Comparison of ENCODE assay signal across 1 fruit fly cellular context in genomic region chr3R:21339006-21339420, dm6.
A peak's percentile ranks its signal among the peaks of the same experiment; 100 is the strongest.
TF ChIP-seq lines count a peak whose summit lies in the region.

No protein-coding gene starts in this region.

TF ChIP-seq in whole organism, embryonic, 481 proteins besides CTCF, POLR2A, EP300 and RAD21 (continued from another document and continues in another):
- TF ChIP-seq CG17328 (GFP tag; IDR thresholded peaks at IDR 0.05; lab: Robert Waterston, UW) (peak; percentile 31; the same call in 1 of the 2 replicates), psq (GFP tag; optimal IDR thresholded peaks at IDR 0.05; lab: Kevin White, UChicago) (peak; percentile 40), CG17612 (GFP tag; IDR thresholded peaks at IDR 0.05; lab: Robert Waterston, UW) (no peak), HLHmδ (GFP tag; optimal IDR thresholded peaks at IDR 0.05; lab: Kevin White, UChicago) (no peak), CG43689 (GFP tag; IDR thresholded peaks at IDR 0.05; lab: Robert Waterston, UW) (no peak), CG9876 (GFP tag; optimal IDR thresholded peaks at IDR 0.05; lab: Kevin White, UChicago) (no peak), gce (GFP tag; IDR thresholded peaks at IDR 0.05; lab: Robert Waterston, UW) (no peak), TFAM (GFP tag; optimal IDR thresholded peaks at IDR 0.05; lab: Kevin White, UChicago) (no peak), grau (tag; optimal IDR thresholded peaks at IDR 0.05; lab: Kevin White, UChicago) (peak; percentile 74), CG32772 (GFP tag; IDR thresholded peaks at IDR 0.05; lab: Robert Waterston, UW) (peak; percentile 40; the same call in 1 of the 2 replicates), cg (GFP tag; optimal IDR thresholded peaks at IDR 0.05; lab: Kevin White, UChicago) (no peak), sna (GFP tag; IDR thresholded peaks at IDR 0.05; lab: Robert Waterston, UW; ENCODE audit: partially characterized antibody) (no peak), zfh2 (GFP tag; optimal IDR thresholded peaks at IDR 0.05; lab: Kevin White, UChicago) (no peak), bowl (GFP tag; IDR thresholded peaks at IDR 0.05; lab: Robert Waterston, UW) (no peak), chif (GFP tag; optimal IDR thresholded peaks at IDR 0.05; lab: Kevin White, UChicago) (peak in 1 of 2 experiments; percentile 4), exex (tag; optimal IDR thresholded peaks at IDR 0.05; lab: Kevin White, UChicago) (no peak), B-H2 (GFP tag; optimal IDR thresholded peaks at IDR 0.05; lab: Kevin White, UChicago) (no peak), sens-2 (GFP tag; IDR thresholded peaks at IDR 0.05; lab: Robert Waterston, UW) (no peak), CG11398 (GFP tag; optimal IDR thresholded peaks at IDR 0.05; lab: Kevin White, UChicago) (no peak), HHEX (GFP tag; optimal IDR thresholded peaks at IDR 0.05; lab: Kevin White, UChicago) (peak; percentile 44), ash1 (GFP tag; optimal IDR thresholded peaks at IDR 0.05; lab: Kevin White, UChicago) (no peak), CG11695 (GFP tag; IDR thresholded peaks at IDR 0.05; lab: Robert Waterston, UW) (no peak; the same call in 2 of the 3 replicates), ftz-f1 (GFP tag; optimal IDR thresholded peaks at IDR 0.05; lab: Kevin White, UChicago) (no peak), lbe (GFP tag; optimal IDR thresholded peaks at IDR 0.05; lab: Kevin White, UChicago) (no peak), aop (GFP tag; IDR thresholded peaks at IDR 0.05; lab: Robert Waterston, UW) (no peak), peb (GFP tag; IDR thresholded peaks at IDR 0.05; lab: Robert Waterston, UW) (no peak), amos (GFP tag; IDR thresholded peaks at IDR 0.05; lab: Robert Waterston, UW; ENCODE audit: partially characterized antibody) (no peak), pb (GFP tag; optimal IDR thresholded peaks at IDR 0.05; lab: Kevin White, UChicago) (no peak), CG13775 (GFP tag; optimal IDR thresholded peaks at IDR 0.05; lab: Kevin White, UChicago) (peak; percentile 60), CG17829 (tag; optimal IDR thresholded peaks at IDR 0.05; lab: Kevin White, UChicago) (peak; percentile 22), CG12299 (tag; optimal IDR thresholded peaks at IDR 0.05; lab: Kevin White, UChicago) (peak; percentile 26), CG30020 (tag; optimal IDR thresholded peaks at IDR 0.05; lab: Kevin White, UChicago) (no peak), abd-A (tag; optimal IDR thresholded peaks at IDR 0.05; lab: Kevin White, UChicago) (no peak), sug (tag; optimal IDR thresholded peaks at IDR 0.05; lab: Kevin White, UChicago) (peak; percentile 4), CG12744 (GFP tag; optimal IDR thresholded peaks at IDR 0.05; lab: Kevin White, UChicago) (no peak), NC2β (GFP tag; optimal IDR thresholded peaks at IDR 0.05; lab: Kevin White, UChicago) (no peak), hb (GFP tag; IDR thresholded peaks at IDR 0.05; lab: Robert Waterston, UW; ENCODE audit: partially characterized antibody) (no peak), CG15479 (GFP tag; optimal IDR thresholded peaks at IDR 0.05; lab: Kevin White, UChicago) (no peak), CG13624 (GFP tag; optimal IDR thresholded peaks at IDR 0.05; lab: Kevin White, UChicago) (peak; percentile 12), ab (GFP tag; optimal IDR thresholded peaks at IDR 0.05; lab: Kevin White, UChicago) (no peak), CG6689 (GFP tag; IDR thresholded peaks at IDR 0.05; lab: Robert Waterston, UW) (peak; percentile 60; the same call in 1 of the 2 replicates), Jarid2 (GFP tag; optimal IDR thresholded peaks at IDR 0.05; lab: Kevin White, UChicago) (peak; percentile 10), CG3407 (GFP tag; optimal IDR thresholded peaks at IDR 0.05; lab: Kevin White, UChicago) (peak; percentile 34), Elba2 (GFP tag; optimal IDR thresholded peaks at IDR 0.05; lab: Kevin White, UChicago) (no peak), Sry-β (GFP tag; optimal IDR thresholded peaks at IDR 0.05; lab: Kevin White, UChicago) (no peak), luna (GFP tag; optimal IDR thresholded peaks at IDR 0.05; lab: Kevin White, UChicago) (no peak), slbo (GFP tag; IDR thresholded peaks at IDR 0.05; lab: Robert Waterston, UW) (peak; percentile 50), trem (tag; optimal IDR thresholded peaks at IDR 0.05; lab: Kevin White, UChicago) (no peak), Ptx1 (GFP tag; IDR thresholded peaks at IDR 0.05; lab: Robert Waterston, UW) (peak; percentile 59), z (GFP tag; IDR thresholded peaks at IDR 0.05; lab: Robert Waterston, UW) (no peak), Bdp1 (GFP tag; optimal IDR thresholded peaks at IDR 0.05; lab: Kevin White, UChicago) (no peak), Dad (GFP tag; optimal IDR thresholded peaks at IDR 0.05; lab: Kevin White, UChicago) (no peak), Med (GFP tag; lab: Kevin White, UChicago) (no peak), Dll (GFP tag; IDR thresholded peaks at IDR 0.05; lab: Robert Waterston, UW; ENCODE audit: partially characterized antibody) (no peak), CG10543 (GFP tag; optimal IDR thresholded peaks at IDR 0.05; lab: Kevin White, UChicago) (no peak), chm (GFP tag; IDR thresholded peaks at IDR 0.05; lab: Robert Waterston, UW) (no peak), fru (optimal IDR thresholded peaks at IDR 0.05; lab: Kevin White, UChicago) (no peak), tap (tag; optimal IDR thresholded peaks at IDR 0.05; lab: Kevin White, UChicago) (no peak), ttk (GFP tag; IDR thresholded peaks at IDR 0.05; lab: Robert Waterston, UW) (peak; percentile 26; the same call in 1 of the 2 replicates), Max (GFP tag; optimal IDR thresholded peaks at IDR 0.05; lab: Kevin White, UChicago) (peak; percentile 15), CG1792 (GFP tag; optimal IDR thresholded peaks at IDR 0.05; lab: Kevin White, UChicago) (no peak), D (optimal IDR thresholded peaks at IDR 0.05; lab: Kevin White, UChicago) (no peak), D (GFP tag; optimal IDR thresholded peaks at IDR 0.05; lab: Kevin White, UChicago) (peak; percentile 51), CG15601 (tag; optimal IDR thresholded peaks at IDR 0.05; lab: Kevin White, UChicago) (peak; percentile 40), hkb (optimal IDR thresholded peaks at IDR 0.05; lab: Kevin White, UChicago) (no peak), hkb (GFP tag; IDR thresholded peaks at IDR 0.05; lab: Robert Waterston, UW) (peak; percentile 55), CG6254 (GFP tag; optimal IDR thresholded peaks at IDR 0.05; lab: Kevin White, UChicago) (peak; percentile 21), ken (GFP tag; IDR thresholded peaks at IDR 0.05; lab: Robert Waterston, UW) (no peak), CG5953 (GFP tag; IDR thresholded peaks at IDR 0.05; lab: Robert Waterston, UW) (no peak), CG34422 (GFP tag; IDR thresholded peaks at IDR 0.05; lab: Robert Waterston, UW) (no peak), Poxn (GFP tag; IDR thresholded peaks at IDR 0.05; lab: Robert Waterston, UW) (no peak), crol (GFP tag; IDR thresholded peaks at IDR 0.05; lab: Robert Waterston, UW) (no peak), toy (GFP tag; IDR thresholded peaks at IDR 0.05; lab: Robert Waterston, UW) (no peak), Kr (GFP tag; optimal IDR thresholded peaks at IDR 0.05; lab: Kevin White, UChicago) (no peak), bab2 (GFP tag; optimal IDR thresholded peaks at IDR 0.05; lab: Kevin White, UChicago) (no peak), CG11723 (GFP tag; optimal IDR thresholded peaks at IDR 0.05; lab: Kevin White, UChicago) (peak; percentile 18), CG16813 (GFP tag; IDR thresholded peaks at IDR 0.05; lab: Robert Waterston, UW; ENCODE audit: partially characterized antibody) (no peak), CG10274 (GFP tag; optimal IDR thresholded peaks at IDR 0.05; lab: Kevin White, UChicago) (no peak), Trl (optimal IDR thresholded peaks at IDR 0.05; lab: Kevin White, UChicago) (no peak), Trl (GFP tag; optimal IDR thresholded peaks at IDR 0.05; lab: Kevin White, UChicago) (no peak), nom (GFP tag; optimal IDR thresholded peaks at IDR 0.05; lab: Kevin White, UChicago) (no peak), Nf-YC (tag; optimal IDR thresholded peaks at IDR 0.05; lab: Kevin White, UChicago) (no peak), CG7556 (GFP tag; optimal IDR thresholded peaks at IDR 0.05; lab: Kevin White, UChicago) (peak; percentile 88), CG14965 (GFP tag; optimal IDR thresholded peaks at IDR 0.05; lab: Kevin White, UChicago; ENCODE audit: borderline replicate concordance) (no peak), gcm2 (GFP tag; optimal IDR thresholded peaks at IDR 0.05; lab: Kevin White, UChicago) (no peak), ac (GFP tag; optimal IDR thresholded peaks at IDR 0.05; lab: Kevin White, UChicago) (no peak), hbn (GFP tag; IDR thresholded peaks at IDR 0.05; lab: Robert Waterston, UW; ENCODE audit: partially characterized antibody) (no peak), ham (GFP tag; IDR thresholded peaks at IDR 0.05; lab: Robert Waterston, UW) (no peak), CG3065 (GFP tag; optimal IDR thresholded peaks at IDR 0.05; lab: Kevin White, UChicago) (no peak), BtbVII (GFP tag; optimal IDR thresholded peaks at IDR 0.05; lab: Kevin White, UChicago) (peak; percentile 52), ato (GFP tag; IDR thresholded peaks at IDR 0.05; lab: Robert Waterston, UW; ENCODE audit: partially characterized antibody) (no peak), CG1832 (GFP tag; optimal IDR thresholded peaks at IDR 0.05; lab: Kevin White, UChicago) (no peak), CG14050 (GFP tag; IDR thresholded peaks at IDR 0.05; lab: Robert Waterston, UW) (no peak), CG5180 (GFP tag; optimal IDR thresholded peaks at IDR 0.05; lab: Kevin White, UChicago) (peak; percentile 17), CG9797 (GFP tag; optimal IDR thresholded peaks at IDR 0.05; lab: Kevin White, UChicago) (no peak), CG18764 (GFP tag; optimal IDR thresholded peaks at IDR 0.05; lab: Kevin White, UChicago) (peak; percentile 4), rib (GFP tag; IDR thresholded peaks at IDR 0.05; lab: Robert Waterston, UW) (no peak), CG7839 (tag; optimal IDR thresholded peaks at IDR 0.05; lab: Kevin White, UChicago) (peak; percentile 80), CG10959 (GFP tag; IDR thresholded peaks at IDR 0.05; lab: Robert Waterston, UW) (no peak), E2f2 (GFP tag; IDR thresholded peaks at IDR 0.05; lab: Robert Waterston, UW) (peak; percentile 12; the same call in 1 of the 2 replicates), CG15073 (GFP tag; optimal IDR thresholded peaks at IDR 0.05; lab: Kevin White, UChicago) (no peak), Fer2 (tag; optimal IDR thresholded peaks at IDR 0.05; lab: Kevin White, UChicago) (no peak), CG18599 (GFP tag; optimal IDR thresholded peaks at IDR 0.05; lab: Kevin White, UChicago) (peak; percentile 65), Chrac-16 (GFP tag; optimal IDR thresholded peaks at IDR 0.05; lab: Kevin White, UChicago) (peak; percentile 19), Aef1 (GFP tag; IDR thresholded peaks at IDR 0.05; lab: Robert Waterston, UW) (peak; percentile 26; the same call in 1 of the 3 replicates), Hr78 (GFP tag; optimal IDR thresholded peaks at IDR 0.05; lab: Kevin White, UChicago) (peak in 1 of 2 experiments; percentile 13), CG10267 (tag; optimal IDR thresholded peaks at IDR 0.05; lab: Kevin White, UChicago) (peak; percentile 55), HLH4C (GFP tag; IDR thresholded peaks at IDR 0.05; lab: Robert Waterston, UW; ENCODE audit: partially characterized antibody) (no peak), CG32532 (GFP tag; IDR thresholded peaks at IDR 0.05; lab: Robert Waterston, UW) (no peak), Vsx1 (GFP tag; optimal IDR thresholded peaks at IDR 0.05; lab: Kevin White, UChicago) (peak; percentile 1), CG13287 (GFP tag; IDR thresholded peaks at IDR 0.05; lab: Robert Waterston, UW; ENCODE audit: partially characterized antibody) (no peak), pum (GFP tag; optimal IDR thresholded peaks at IDR 0.05; lab: Kevin White, UChicago) (peak; percentile 9), lola (GFP tag; optimal IDR thresholded peaks at IDR 0.05; lab: Kevin White, UChicago) (peak in 1 of 3 experiments; percentile 67), BEAF-32 (GFP tag; optimal IDR thresholded peaks at IDR 0.05; lab: Kevin White, UChicago) (no peak), sisA (GFP tag; IDR thresholded peaks at IDR 0.05; lab: Robert Waterston, UW) (peak; percentile 42; the same call in 1 of the 2 replicates), ems (GFP tag; optimal IDR thresholded peaks at IDR 0.05; lab: Kevin White, UChicago) (no peak), CG4617 (GFP tag; optimal IDR thresholded peaks at IDR 0.05; lab: Kevin White, UChicago; ENCODE audit: borderline replicate concordance) (no peak), CG9609 (GFP tag; optimal IDR thresholded peaks at IDR 0.05; lab: Kevin White, UChicago) (no peak), jing (GFP tag; optimal IDR thresholded peaks at IDR 0.05; lab: Kevin White, UChicago) (no peak), vfl (GFP tag; optimal IDR thresholded peaks at IDR 0.05; lab: Kevin White, UChicago) (no peak), Fer3 (tag; optimal IDR thresholded peaks at IDR 0.05; lab: Kevin White, UChicago) (peak; percentile 49), CG8924 (tag; optimal IDR thresholded peaks at IDR 0.05; lab: Kevin White, UChicago) (no peak), nerfin-1 (tag; optimal IDR thresholded peaks at IDR 0.05; lab: Kevin White, UChicago) (no peak), gsb-n (tag; optimal IDR thresholded peaks at IDR 0.05; lab: Kevin White, UChicago) (peak; percentile 33), CG10321 (GFP tag; IDR thresholded peaks at IDR 0.05; lab: Robert Waterston, UW) (no peak), CG2889 (GFP tag; IDR thresholded peaks at IDR 0.05; lab: Robert Waterston, UW) (no peak), CG15011 (GFP tag; optimal IDR thresholded peaks at IDR 0.05; lab: Kevin White, UChicago) (peak; percentile 33), CG18619 (GFP tag; optimal IDR thresholded peaks at IDR 0.05; lab: Kevin White, UChicago) (peak; percentile 68), Camta (GFP tag; optimal IDR thresholded peaks at IDR 0.05; lab: Kevin White, UChicago) (peak; percentile 16), slou (GFP tag; optimal IDR thresholded peaks at IDR 0.05; lab: Kevin White, UChicago) (no peak), CG16815 (GFP tag; optimal IDR thresholded peaks at IDR 0.05; lab: Kevin White, UChicago) (peak; percentile 36), Xbp1 (GFP tag; optimal IDR thresholded peaks at IDR 0.05; lab: Kevin White, UChicago) (peak; percentile 67), CG11504 (tag; optimal IDR thresholded peaks at IDR 0.05; lab: Kevin White, UChicago) (peak; percentile 78), CG8388 (GFP tag; optimal IDR thresholded peaks at IDR 0.05; lab: Kevin White, UChicago) (peak; percentile 68), Dip2 (GFP tag; IDR thresholded peaks at IDR 0.05; lab: Robert Waterston, UW) (no peak), CG17912 (GFP tag; optimal IDR thresholded peaks at IDR 0.05; lab: Kevin White, UChicago) (no peak)
